Worm (Caenorhabditis elegans) whole organism, L4/young adult: Measurements from ENCODE around the gene mel-32.

Experiments used
- dao-5 ChIP-seq: sonication (generic microtip); optimal IDR thresholded peaks from 2 replicates; lab custom pipeline; 2016; ENCODE audit warnings: missing genotype, missing genetic modification characterization, moderate library complexity, missing compliant biosample characterization
- him-1 ChIP-seq: sonication (generic microtip); optimal IDR thresholded peaks from 2 replicates; lab custom pipeline; 2016; ENCODE audit warnings: missing genotype, missing genetic modification reagents, missing genetic modification characterization, missing compliant biosample characterization

DNA sequence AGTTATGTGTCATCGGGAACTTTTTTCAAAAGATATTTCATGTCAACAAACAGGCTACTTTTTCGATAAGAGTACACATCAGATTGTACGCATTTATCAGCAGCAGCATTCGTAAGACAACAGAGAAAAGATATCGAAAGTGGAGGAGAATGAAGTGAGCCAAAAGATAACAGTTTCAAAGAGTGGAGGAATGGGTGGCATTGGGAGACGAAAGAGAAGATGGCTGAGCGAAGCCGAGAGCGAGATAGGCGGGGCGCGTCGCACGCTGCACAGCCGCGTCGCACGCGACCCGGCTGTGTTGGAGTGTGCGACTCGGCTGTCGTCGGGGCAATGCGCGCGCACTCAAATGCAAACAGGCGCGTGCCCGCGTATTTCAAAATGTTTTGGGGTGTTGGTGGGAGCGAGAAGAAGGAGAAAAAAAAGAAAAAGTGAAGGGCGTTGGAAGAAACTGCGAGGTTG is 21.3 kb upstream of the mel-32 start:
- TF ChIP-seq dao-5 (no peak), him-1 (tag; lab: Kevin White, UChicago) (peak; percentile 21)
